Fruit fly (Drosophila melanogaster) whole organism, embryonic: ENCODE results near the gene CG34251.
A peak's percentile ranks its signal among the peaks of the same experiment; 100 is the strongest.

Experiments
- Adf1 ChIP-seq: fragments of 200-800 bp; sonication (Bioruptor generic); IDR thresholded peaks from 2 replicates; pipeline ENCODE4 v1.3.6; 2022; ENCODE audit warnings: missing biosample characterization, missing genetic modification characterization
- Atf-2 ChIP-seq: fragments of 200-800 bp; sonication (Bioruptor generic); optimal IDR thresholded peaks from 2 replicates; lab custom pipeline; 2016; ENCODE audit warnings: missing biosample characterization, missing genetic modification characterization
- BEAF-32 ChIP-seq: fragments of 200-800 bp; sonication (Bioruptor generic); optimal IDR thresholded peaks from 3 replicates; lab custom pipeline; 2017; ENCODE audit warnings: missing biosample characterization, missing genetic modification characterization, mild to moderate bottlenecking, moderate library complexity, missing genetic modification reagents
- Blimp-1 ChIP-seq: fragments of 200-800 bp; sonication (Bioruptor generic); optimal IDR thresholded peaks from 3 replicates; lab custom pipeline; 2018; ENCODE audit warnings: missing biosample characterization, missing genetic modification characterization, mild to moderate bottlenecking, moderate library complexity, missing genetic modification reagents
- CG10267 ChIP-seq: fragments of 200-800 bp; sonication (Bioruptor generic); optimal IDR thresholded peaks from 2 replicates; lab custom pipeline; 2018; ENCODE audit warnings: missing biosample characterization, mild to moderate bottlenecking, missing genetic modification characterization, moderate library complexity
- CG12219 ChIP-seq: fragments of 200-800 bp; sonication (Bioruptor generic); optimal IDR thresholded peaks from 3 replicates; lab custom pipeline; 2018; ENCODE audit warnings: missing biosample characterization, mild to moderate bottlenecking, missing genetic modification characterization
- CG13775 ChIP-seq: fragments of 200-800 bp; sonication (Bioruptor generic); optimal IDR thresholded peaks from 3 replicates; lab custom pipeline; 2017; ENCODE audit warnings: missing biosample characterization, mild to moderate bottlenecking, missing genetic modification characterization
- CG18262 ChIP-seq: fragments of 200-800 bp; optimal IDR thresholded peaks from 3 replicates; lab custom pipeline; 2019; ENCODE audit warnings: missing biosample characterization, mild to moderate bottlenecking, missing genetic modification characterization, moderate library complexity
- CG30020 ChIP-seq: fragments of 200-800 bp; optimal IDR thresholded peaks from 2 replicates; lab custom pipeline; 2019; ENCODE audit warnings: missing biosample characterization, mild to moderate bottlenecking, missing genetic modification characterization, moderate library complexity
- CG43689 ChIP-seq: fragments of 200-800 bp; sonication (Bioruptor generic); IDR thresholded peaks from 2 replicates; pipeline ENCODE4 v1.3.6; 2022; ENCODE audit warnings: missing biosample characterization, missing genetic modification characterization
- CG4404 ChIP-seq: fragments of 200-800 bp; sonication (Bioruptor generic); IDR thresholded peaks from 2 replicates; pipeline ENCODE4 v1.3.6; 2022; ENCODE audit warnings: missing biosample characterization, missing genetic modification characterization
- CG5180 ChIP-seq: fragments of 200-800 bp; sonication (Bioruptor generic); optimal IDR thresholded peaks from 3 replicates; lab custom pipeline; 2017; ENCODE audit warnings: missing biosample characterization, missing genetic modification characterization, mild to moderate bottlenecking, moderate library complexity, missing genetic modification reagents
- CG7928 ChIP-seq: fragments of 200-800 bp; sonication (Bioruptor generic); optimal IDR thresholded peaks from 2 replicates; lab custom pipeline; 2017; ENCODE audit warnings: missing biosample characterization, mild to moderate bottlenecking, missing genetic modification characterization
- CG8388 ChIP-seq: fragments of 200-800 bp; sonication (Bioruptor generic); optimal IDR thresholded peaks from 2 replicates; lab custom pipeline; 2019; ENCODE audit warnings: missing biosample characterization, mild to moderate bottlenecking, missing genetic modification characterization, moderate library complexity
- CrebB ChIP-seq: fragments of 200-800 bp; sonication (Bioruptor generic); optimal IDR thresholded peaks from 3 replicates; lab custom pipeline; 2018; ENCODE audit warnings: missing biosample characterization, mild to moderate bottlenecking, missing genetic modification characterization
- Dp ChIP-seq: fragments of 200-800 bp; sonication (Bioruptor generic); optimal IDR thresholded peaks from 2 replicates; lab custom pipeline; 2018; ENCODE audit warnings: missing biosample characterization, mild to moderate bottlenecking, missing genetic modification characterization, moderate library complexity
- ERR ChIP-seq: fragments of 200-800 bp; sonication (Bioruptor generic); optimal IDR thresholded peaks from 2 replicates; lab custom pipeline; 2016; ENCODE audit warnings: missing biosample characterization, missing genetic modification characterization
- Ets65A ChIP-seq: fragments of 200-800 bp; sonication (Bioruptor generic); peaks from one replicate; lab custom pipeline; 2016; ENCODE audit warnings: missing biosample characterization, missing genetic modification characterization
- Fer1 ChIP-seq: fragments of 200-800 bp; sonication (Bioruptor generic); optimal IDR thresholded peaks from 2 replicates; lab custom pipeline; 2017; ENCODE audit warnings: missing biosample characterization, mild to moderate bottlenecking, missing genetic modification characterization
- GATAe ChIP-seq: fragments of 200-800 bp; sonication (Bioruptor generic); conservative IDR thresholded peaks from 2 replicates; pipeline ENCODE4 v1.3.6; 2022; ENCODE audit warnings: missing biosample characterization, missing genetic modification characterization
- HLH54F ChIP-seq: fragments of 200-800 bp; sonication (Bioruptor generic); optimal IDR thresholded peaks from 3 replicates; lab custom pipeline; 2016; ENCODE audit warnings: missing biosample characterization, missing genetic modification characterization
- Hey ChIP-seq: fragments of 200-800 bp; sonication (Bioruptor generic); optimal IDR thresholded peaks from 3 replicates; lab custom pipeline; 2018; ENCODE audit warnings: missing biosample characterization, mild to moderate bottlenecking, missing genetic modification characterization
- Kr ChIP-seq: fragments of 200-800 bp; sonication (Bioruptor generic); optimal IDR thresholded peaks from 2 replicates; lab custom pipeline; 2017; ENCODE audit warnings: missing biosample characterization, mild to moderate bottlenecking, missing genetic modification characterization
- Mrtf ChIP-seq: fragments of 200-800 bp; sonication (Bioruptor generic); IDR thresholded peaks from 3 replicates; pipeline ENCODE4 v1.3.6; 2022; ENCODE audit warnings: missing biosample characterization, missing genetic modification characterization
- Myb ChIP-seq: fragments of 200-800 bp; sonication (Bioruptor generic); optimal IDR thresholded peaks from 2 replicates; lab custom pipeline; 2016; ENCODE audit warnings: missing biosample characterization, missing genetic modification characterization
- Neu2 ChIP-seq: fragments of 200-800 bp; sonication (Bioruptor generic); optimal IDR thresholded peaks from 3 replicates; lab custom pipeline; 2016; ENCODE audit warnings: missing biosample characterization, missing genetic modification characterization, borderline replicate concordance
- Sry-δ ChIP-seq: fragments of 200-800 bp; sonication (Bioruptor generic); optimal IDR thresholded peaks from 2 replicates; lab custom pipeline; 2016; ENCODE audit warnings: missing biosample characterization, missing genetic modification characterization
- Xrp1 ChIP-seq: fragments of 200-800 bp; sonication (Bioruptor generic); IDR thresholded peaks from 2 replicates; pipeline ENCODE4 v1.3.6; 2022; ENCODE audit warnings: missing biosample characterization, missing genetic modification characterization
- bab2 ChIP-seq: fragments of 200-800 bp; sonication (Bioruptor generic); optimal IDR thresholded peaks from 2 replicates; lab custom pipeline; 2016; ENCODE audit warnings: missing biosample characterization, missing genetic modification characterization
- cg ChIP-seq: fragments of 200-800 bp; sonication (Bioruptor generic); optimal IDR thresholded peaks from 3 replicates; lab custom pipeline; 2019; ENCODE audit warnings: missing biosample characterization, mild to moderate bottlenecking, missing genetic modification characterization, moderate library complexity
- chn ChIP-seq: fragments of 200-800 bp; sonication (Bioruptor generic); optimal IDR thresholded peaks from 2 replicates; lab custom pipeline; 2016; ENCODE audit warnings: missing biosample characterization, missing genetic modification characterization
- crol ChIP-seq: fragments of 200-800 bp; sonication (Bioruptor generic); IDR thresholded peaks from 2 replicates; pipeline ENCODE4 v1.3.6; 2022; ENCODE audit warnings: missing biosample characterization, missing genetic modification characterization
- fd96Cb ChIP-seq: fragments of 200-800 bp; sonication (Bioruptor generic); optimal IDR thresholded peaks from 2 replicates; lab custom pipeline; 2018; ENCODE audit warnings: missing biosample characterization, mild to moderate bottlenecking, missing genetic modification characterization, moderate library complexity
- gem ChIP-seq: fragments of 200-800 bp; sonication (Bioruptor generic); optimal IDR thresholded peaks from 2 replicates; lab custom pipeline; 2019; ENCODE audit warnings: missing biosample characterization, mild to moderate bottlenecking, missing genetic modification characterization, moderate library complexity
- gfzf ChIP-seq: fragments of 200-800 bp; sonication (Bioruptor generic); optimal IDR thresholded peaks from 2 replicates; lab custom pipeline; 2016; ENCODE audit warnings: missing biosample characterization, mild to moderate bottlenecking, missing genetic modification characterization, moderate library complexity
- her ChIP-seq: fragments of 200-800 bp; sonication (Bioruptor generic); optimal IDR thresholded peaks from 2 replicates; lab custom pipeline; 2016; ENCODE audit warnings: missing biosample characterization, missing genetic modification characterization
- jumu ChIP-seq: fragments of 200-800 bp; sonication (Bioruptor generic); optimal IDR thresholded peaks from 3 replicates; lab custom pipeline; 2016; ENCODE audit warnings: missing biosample characterization, missing genetic modification characterization
- knrl ChIP-seq: fragments of 200-800 bp; sonication (Bioruptor generic); IDR thresholded peaks from 3 replicates; pipeline ENCODE4 v1.3.6; 2022; ENCODE audit warnings: missing biosample characterization, missing genetic modification characterization; ENCODE audit not compliant: partially characterized antibody
- lov ChIP-seq, 2 experiments: fragments of 200-800 bp in 1 of 2; fragments of >200 bp in 1 of 2; sonication (Bioruptor generic) in 1 of 2; IDR thresholded peaks in 1 of 2; optimal IDR thresholded peaks in 1 of 2; 2 replicates in 1 of 2; 3 replicates in 1 of 2; pipeline versions ENCODE4 v1.3.6 to Lab custom; 2017 to 2022; ENCODE audit warnings: missing biosample characterization in 1 of 2, missing genetic modification characterization in 1 of 2
- nom ChIP-seq: fragments of 200-800 bp; sonication (Bioruptor generic); optimal IDR thresholded peaks from 2 replicates; lab custom pipeline; 2017; ENCODE audit warnings: missing biosample characterization, missing genetic modification characterization, mild to moderate bottlenecking, moderate library complexity, missing genetic modification reagents
- onecut ChIP-seq: fragments of 200-800 bp; sonication (Bioruptor generic); IDR thresholded peaks from 2 replicates; pipeline ENCODE4 v1.3.6; 2022; ENCODE audit warnings: missing biosample characterization, missing genetic modification characterization
- otp ChIP-seq: fragments of 200-800 bp; sonication (Bioruptor generic); IDR thresholded peaks from 3 replicates; pipeline ENCODE4, ENCODE4 v1.3.6; 2022; ENCODE audit warnings: missing biosample characterization, missing genetic modification characterization
- peb ChIP-seq: fragments of 200-800 bp; sonication (Bioruptor generic); IDR thresholded peaks from 2 replicates; pipeline ENCODE4 v1.3.6; 2022; ENCODE audit warnings: missing biosample characterization, missing genetic modification characterization
- pho ChIP-seq: fragments of 200-800 bp; sonication (Bioruptor generic); optimal IDR thresholded peaks from 2 replicates; lab custom pipeline; 2016; ENCODE audit warnings: missing biosample characterization, missing genetic modification characterization
- ro ChIP-seq: fragments of 200-800 bp; sonication (Bioruptor generic); IDR thresholded peaks from 2 replicates; pipeline ENCODE4 v1.3.6; 2022; ENCODE audit warnings: missing biosample characterization, missing genetic modification characterization
- sim ChIP-seq: fragments of 200-800 bp; sonication (Bioruptor generic); IDR thresholded peaks from 2 replicates; pipeline ENCODE4 v1.3.6; 2022; ENCODE audit warnings: missing biosample characterization, missing genetic modification characterization
- sqz ChIP-seq: fragments of 200-800 bp; sonication (Bioruptor generic); optimal IDR thresholded peaks from 3 replicates; lab custom pipeline; 2018; ENCODE audit warnings: missing biosample characterization, mild to moderate bottlenecking, missing genetic modification characterization
- ttk ChIP-seq: fragments of 200-800 bp; sonication (Bioruptor generic); IDR thresholded peaks from 2 replicates; pipeline ENCODE4 v2.1.2; 2022; ENCODE audit warnings: missing biosample characterization, missing genetic modification characterization
- usp ChIP-seq: fragments of >200 bp; optimal IDR thresholded peaks from 2 replicates; lab custom pipeline; 2017; ENCODE audit warnings: missing biosample characterization, missing genetic modification characterization

Gene CG34251

dm6 chr3L:17668945-17669779 is 2.3 kb upstream of the CG34251 start, which contains the start of gene Crtc (continued):
- TF ChIP-seq CG18262 (tag; lab: Kevin White, UChicago), result peak; percentile 19
- TF ChIP-seq usp, result no peak
- peak; percentile 41; the same call in 1 of the 2 replicates for TF ChIP-seq Xrp1 (GFP tag; lab: Robert Waterston, UW)
- TF ChIP-seq CG10267 (tag; lab: Kevin White, UChicago), result peak; percentile 8
- no peak for TF ChIP-seq ERR (GFP tag; lab: Kevin White, UChicago)
- peak; percentile 79 for TF ChIP-seq Sry-δ (GFP tag; lab: Kevin White, UChicago)
- no peak for TF ChIP-seq Neu2 (GFP tag; lab: Kevin White, UChicago)
- no peak for TF ChIP-seq otp
- no peak for TF ChIP-seq Kr (GFP tag; lab: Kevin White, UChicago)
- TF ChIP-seq sim (GFP tag; lab: Robert Waterston, UW), result no peak
- TF ChIP-seq Blimp-1, result no peak
- no peak for TF ChIP-seq crol (GFP tag; lab: Robert Waterston, UW)
- no peak for TF ChIP-seq sqz (GFP tag; lab: Kevin White, UChicago)
- TF ChIP-seq gem (tag; lab: Kevin White, UChicago), result peak; percentile 50
- TF ChIP-seq CG30020, result no peak
- TF ChIP-seq Dp (GFP tag; lab: Kevin White, UChicago), result peak; percentile 76
- no peak for TF ChIP-seq CG8388 (GFP tag; lab: Kevin White, UChicago)
- no peak for TF ChIP-seq Atf-2 (GFP tag; lab: Kevin White, UChicago)
- TF ChIP-seq Hey (tag; lab: Kevin White, UChicago), result no peak
- peak; percentile 79 for TF ChIP-seq CG7928 (GFP tag; lab: Kevin White, UChicago)
- TF ChIP-seq CG5180, result no peak
- TF ChIP-seq ttk (GFP tag; lab: Robert Waterston, UW), result no peak
- TF ChIP-seq pho (GFP tag; lab: Kevin White, UChicago), result no peak
- TF ChIP-seq chn (GFP tag; lab: Kevin White, UChicago), result no peak
- TF ChIP-seq jumu (GFP tag; lab: Kevin White, UChicago), result no peak
- TF ChIP-seq Adf1 (GFP tag; lab: Robert Waterston, UW), result no peak
- TF ChIP-seq Ets65A (GFP tag; lab: Kevin White, UChicago), result no peak
- no peak for TF ChIP-seq HLH54F (GFP tag; lab: Kevin White, UChicago)
- no peak for TF ChIP-seq fd96Cb (tag; lab: Kevin White, UChicago)
- TF ChIP-seq nom, result peak; percentile 54
- no peak for TF ChIP-seq CG12219
- no peak for TF ChIP-seq CG43689 (GFP tag; lab: Robert Waterston, UW)
- TF ChIP-seq knrl, result peak; percentile 47; the same call in 2 of the 3 replicates
- TF ChIP-seq cg (GFP tag; lab: Kevin White, UChicago), result peak; percentile 53
- TF ChIP-seq BEAF-32 (GFP tag; lab: Kevin White, UChicago), result peak; percentile 69
- TF ChIP-seq Myb (GFP tag; lab: Kevin White, UChicago), result peak; percentile 80
- no peak for TF ChIP-seq bab2 (GFP tag; lab: Kevin White, UChicago)
- TF ChIP-seq peb (GFP tag; lab: Robert Waterston, UW), result no peak
- no peak for TF ChIP-seq lov (optimal IDR thresholded peaks at IDR 0.05; lab: Kevin White, UChicago)
- TF ChIP-seq lov (GFP tag; IDR thresholded peaks at IDR 0.05; lab: Robert Waterston, UW), result no peak
- TF ChIP-seq CG13775 (GFP tag; lab: Kevin White, UChicago), result peak; percentile 23
- TF ChIP-seq GATAe, result no peak
- TF ChIP-seq CG4404 (GFP tag; lab: Robert Waterston, UW), result no peak
- peak; percentile 8 for TF ChIP-seq Fer1
- TF ChIP-seq onecut (GFP tag; lab: Robert Waterston, UW), result 0 out of 2 replicates have a peak, but pooled peaks have one; percentile 5
- TF ChIP-seq her (GFP tag; lab: Kevin White, UChicago), result peak; percentile 0
- no peak for TF ChIP-seq Mrtf
- TF ChIP-seq gfzf (GFP tag; lab: Kevin White, UChicago), result peak; percentile 90
- no peak for TF ChIP-seq CrebB (tag; lab: Kevin White, UChicago)
- TF ChIP-seq ro, result no peak
